Worm (Caenorhabditis elegans) whole organism, midembryonic: ENCODE data around the gene F36H9.5.

Experiments
- T22C8.4 ChIP-seq: fragments of 200-800 bp; sonication (Bioruptor generic); IDR thresholded peaks from 2 replicates; pipeline ENCODE4 v1.3.6; 2022; ENCODE audit warnings: missing genetic modification characterization, missing compliant biosample characterization
- cog-1 ChIP-seq: sonication (generic microtip); optimal IDR thresholded peaks from 2 replicates; lab custom pipeline; 2016; ENCODE audit warnings: missing genetic modification characterization, missing compliant biosample characterization
- flt-1 ChIP-seq: fragments of 200-800 bp; sonication (Bioruptor generic); IDR thresholded peaks from 2 replicates; pipeline ENCODE4 v1.3.6; 2022; ENCODE audit warnings: missing genetic modification characterization, missing compliant biosample characterization
- klf-2 ChIP-seq: fragments of 200-800 bp; sonication (Bioruptor generic); conservative IDR thresholded peaks from 2 replicates; pipeline ENCODE4 v1.3.6; 2022; ENCODE audit warnings: missing genetic modification reagents, missing genetic modification characterization, missing compliant biosample characterization
- med-1 ChIP-seq: sonication (generic microtip); optimal IDR thresholded peaks from 2 replicates; lab custom pipeline; 2017; ENCODE audit warnings: missing genetic modification characterization, mild to moderate bottlenecking, missing compliant biosample characterization, antibody characterized with exemption, missing genetic modification reagents; ENCODE audit not compliant: insufficient read depth
- ref-1 ChIP-seq: fragments of 200-800 bp; sonication (Bioruptor generic); conservative IDR thresholded peaks from 2 replicates; pipeline ENCODE4 v1.3.6; 2022; ENCODE audit warnings: missing genetic modification reagents, missing genetic modification characterization, missing compliant biosample characterization
- tab-1 ChIP-seq: fragments of 200-800 bp; sonication (Bioruptor generic); IDR thresholded peaks from 2 replicates; pipeline ENCODE4 v1.3.6; 2022; ENCODE audit warnings: missing genetic modification characterization, missing compliant biosample characterization
- ztf-23 ChIP-seq: fragments of 200-800 bp; sonication (Bioruptor generic); IDR thresholded peaks from 2 replicates; pipeline ENCODE4 v1.3.6; 2022; ENCODE audit warnings: missing genetic modification reagents, missing genetic modification characterization, missing compliant biosample characterization
- ztf-29 ChIP-seq: fragments of 200-800 bp; sonication (Bioruptor generic); IDR thresholded peaks from 2 replicates; pipeline ENCODE4 v1.3.6; 2022; ENCODE audit warnings: missing genetic modification reagents, missing genetic modification characterization, missing compliant biosample characterization

ce11 chrV:1734569-1734968, 47.3 kb downstream of the F36H9.5 start, which contains the start of gene str-160:
- TF ChIP-seq cog-1 (no peak), tab-1 (GFP tag; lab: Robert Waterston, UW) (no peak), T22C8.4 (GFP tag; lab: Robert Waterston, UW) (no peak), flt-1 (GFP tag; lab: Robert Waterston, UW) (no peak), med-1 (no peak), klf-2 (GFP tag; lab: Robert Waterston, UW) (no peak), ztf-29 (GFP tag; lab: Robert Waterston, UW) (no peak), ref-1 (no peak), ztf-23 (GFP tag; lab: Robert Waterston, UW) (no peak)
